Fruit fly (Drosophila melanogaster) ovary, adult (tissue): ENCODE results near the gene Pfdn5.

Experiments used
- CG17801 ChIP-seq: fragments of 200-800 bp; optimal IDR thresholded peaks from 2 replicates; lab custom pipeline; 2019; ENCODE audit warnings: missing biosample characterization, mild to moderate bottlenecking, missing genetic modification characterization, moderate library complexity; ENCODE audit not compliant: partially characterized antibody

Gene Pfdn5

dm6 chr3R:22536504-22537423 lies 49.9 kb downstream of the Pfdn5 start:
- no peak for TF ChIP-seq CG17801 (GFP tag; lab: Kevin White, UChicago)
